Worm (Caenorhabditis elegans) whole organism, L2 larva: ENCODE data around the gene uev-2.

Experiments
- C34F6.9 ChIP-seq: fragments of 150-350 bp; optimal IDR thresholded peaks from 2 replicates; lab custom pipeline; 2014; ENCODE audit warnings: missing biosample characterization, missing genetic modification characterization
- F13H6.1 ChIP-seq: sonication (generic microtip); optimal IDR thresholded peaks from 2 replicates; lab custom pipeline; 2016; ENCODE audit warnings: missing genetic modification characterization, missing compliant biosample characterization
- Y55F3AM.14 ChIP-seq: fragments of 200-800 bp; sonication (Bioruptor generic); optimal IDR thresholded peaks from 2 replicates; lab custom pipeline; 2018; ENCODE audit warnings: mild to moderate bottlenecking, missing genetic modification characterization, missing compliant biosample characterization
- ZK546.5 ChIP-seq: sonication (generic microtip); optimal IDR thresholded peaks from 2 replicates; lab custom pipeline; 2017; ENCODE audit warnings: missing biosample characterization, missing genetic modification characterization
- blmp-1 ChIP-seq: sonication (generic microtip); optimal IDR thresholded peaks from 2 replicates; lab custom pipeline; 2017; ENCODE audit warnings: missing genetic modification characterization, mild to moderate bottlenecking, missing compliant biosample characterization, antibody characterized with exemption, moderate library complexity; ENCODE audit not compliant: insufficient read depth
- ceh-16 ChIP-seq: fragments of 150-350 bp; optimal IDR thresholded peaks from 2 replicates; lab custom pipeline; 2014; ENCODE audit warnings: missing biosample characterization, missing genetic modification characterization
- egl-27 ChIP-seq: sonication (generic microtip); optimal IDR thresholded peaks from 3 replicates; lab custom pipeline; 2017; ENCODE audit warnings: missing biosample characterization, missing genetic modification reagents, missing genetic modification characterization
- elt-3 ChIP-seq: sonication (generic microtip); optimal IDR thresholded peaks from 2 replicates; lab custom pipeline; 2017; ENCODE audit warnings: missing biosample characterization, missing genetic modification characterization
- lin-11 ChIP-seq: fragments of 150-350 bp; sonication (generic microtip); optimal IDR thresholded peaks from 2 replicates; lab custom pipeline; 2014; ENCODE audit warnings: missing biosample characterization, missing genetic modification characterization, inconsistent platforms, mixed read lengths
- lin-13 ChIP-seq: fragments of 150-350 bp; optimal IDR thresholded peaks from 2 replicates; lab custom pipeline; 2014; ENCODE audit warnings: missing biosample characterization, missing genetic modification reagents, missing genetic modification characterization
- lsy-2 ChIP-seq, 2 experiments: fragments of 150-350 bp in 1 of 2; sonication (generic microtip) in 1 of 2; optimal IDR thresholded peaks; 2 replicates each; lab custom pipeline; 2014 to 2017; ENCODE audit warnings: missing biosample characterization in 2 of 2, missing genetic modification characterization in 2 of 2
- mab-5 ChIP-seq: fragments of 150-350 bp; optimal IDR thresholded peaks from 2 replicates; lab custom pipeline; 2014; ENCODE audit warnings: missing biosample characterization, missing genetic modification characterization
- mbf-1 ChIP-seq: sonication (generic microtip); optimal IDR thresholded peaks from 2 replicates; lab custom pipeline; 2017; ENCODE audit warnings: missing biosample characterization, missing genetic modification characterization
- mdl-1 ChIP-seq, 2 experiments: fragments of 150-350 bp in 1 of 2; sonication (generic microtip) in 1 of 2; optimal IDR thresholded peaks; 2 replicates each; lab custom pipeline; 2017; ENCODE audit warnings: missing biosample characterization in 2 of 2, missing genetic modification characterization in 2 of 2
- nhr-11 ChIP-seq: fragments of 150-350 bp; optimal IDR thresholded peaks from 2 replicates; lab custom pipeline; 2014; ENCODE audit warnings: missing biosample characterization, missing genetic modification characterization
- nhr-12 ChIP-seq: fragments of 150-350 bp; optimal IDR thresholded peaks from 2 replicates; lab custom pipeline; 2014; ENCODE audit warnings: missing biosample characterization, missing genetic modification characterization
- nhr-129 ChIP-seq: fragments of 150-350 bp; optimal IDR thresholded peaks from 2 replicates; lab custom pipeline; 2014; ENCODE audit warnings: missing biosample characterization, missing genetic modification characterization
- nhr-21 ChIP-seq: fragments of 150-350 bp; optimal IDR thresholded peaks from 2 replicates; lab custom pipeline; 2014; ENCODE audit warnings: missing biosample characterization, missing genetic modification characterization
- nhr-77 ChIP-seq: fragments of 150-350 bp; optimal IDR thresholded peaks from 2 replicates; lab custom pipeline; 2014; ENCODE audit warnings: missing biosample characterization, missing genetic modification characterization
- skn-1 ChIP-seq: sonication (generic microtip); optimal IDR thresholded peaks from 2 replicates; lab custom pipeline; 2017; ENCODE audit warnings: missing biosample characterization, missing genetic modification characterization
- sma-9 ChIP-seq, 2 experiments: fragments of 150-350 bp in 1 of 2; sonication (generic microtip) in 1 of 2; optimal IDR thresholded peaks; 2 replicates each; lab custom pipeline; 2014 to 2016; ENCODE audit warnings: missing genetic modification characterization in 2 of 2, mild to moderate bottlenecking in 1 of 2, missing biosample characterization in 1 of 2, missing compliant biosample characterization in 1 of 2, missing genetic modification reagents in 1 of 2, moderate library complexity in 1 of 2
- snpc-4 ChIP-seq: fragments of 150-350 bp; optimal IDR thresholded peaks from 2 replicates; lab custom pipeline; 2014; ENCODE audit warnings: missing biosample characterization, missing genetic modification characterization
- unc-39 ChIP-seq: fragments of 150-350 bp; optimal IDR thresholded peaks from 2 replicates; lab custom pipeline; 2014; ENCODE audit warnings: missing biosample characterization, missing genetic modification characterization
- unc-55 ChIP-seq: fragments of 150-350 bp; sonication (generic microtip); optimal IDR thresholded peaks from 3 replicates; lab custom pipeline; 2014; ENCODE audit warnings: missing biosample characterization, missing genetic modification reagents, missing genetic modification characterization
- zag-1 ChIP-seq: fragments of 150-350 bp; optimal IDR thresholded peaks from 2 replicates; lab custom pipeline; 2014; ENCODE audit warnings: missing biosample characterization, missing genetic modification characterization
- ztf-1 ChIP-seq: fragments of 200-800 bp; sonication (Bioruptor generic); conservative IDR thresholded peaks from 2 replicates; pipeline ENCODE4 v1.3.6; 2022; ENCODE audit warnings: missing genetic modification characterization, missing compliant biosample characterization
- ztf-11 ChIP-seq: sonication (generic microtip); optimal IDR thresholded peaks from 2 replicates; lab custom pipeline; 2017; ENCODE audit warnings: missing biosample characterization, missing genetic modification characterization
- ztf-4 ChIP-seq: fragments of 150-350 bp; optimal IDR thresholded peaks from 2 replicates; lab custom pipeline; 2014; ENCODE audit warnings: missing biosample characterization, missing genetic modification characterization

The uev-2 gene

DNA sequence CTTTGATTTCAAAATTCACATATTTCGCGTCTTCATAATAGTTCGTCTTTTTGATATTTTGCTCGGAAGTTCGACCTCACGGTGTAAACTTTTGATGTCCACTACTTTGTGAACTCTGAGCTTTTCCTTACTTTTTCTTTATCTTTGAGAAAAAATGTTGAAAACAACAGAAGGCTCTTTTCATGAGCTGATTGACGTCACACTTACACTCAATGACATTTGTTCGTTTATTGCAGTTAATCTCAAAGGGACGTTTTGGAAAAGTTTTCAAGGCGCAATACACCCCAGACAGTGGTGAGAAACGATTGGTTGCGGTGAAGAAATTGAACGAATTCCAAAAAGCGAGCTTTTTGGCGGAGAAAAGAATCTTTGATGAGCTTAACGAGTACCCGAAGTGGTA lies 46.3 kb downstream of the uev-2 start:
- no peak for TF ChIP-seq snpc-4 (tag; lab: Kevin White, UChicago)
- peak; percentile 12 for TF ChIP-seq nhr-129
- no peak for TF ChIP-seq egl-27 (tag; lab: Kevin White, UChicago)
- TF ChIP-seq sma-9 (GFP tag; optimal IDR thresholded peaks at IDR 0.05; lab: Kevin White, UChicago): peak; percentile 54
- no peak for TF ChIP-seq sma-9 (tag; optimal IDR thresholded peaks at IDR 0.05; lab: Kevin White, UChicago)
- no peak for TF ChIP-seq unc-39 (tag; lab: Kevin White, UChicago)
- TF ChIP-seq F13H6.1 (tag; lab: Kevin White, UChicago): peak; percentile 38
- TF ChIP-seq ztf-1: no peak
- TF ChIP-seq nhr-77 (tag; lab: Kevin White, UChicago): no peak

- TF ChIP-seq nhr-21: no peak
- TF ChIP-seq nhr-129: peak; percentile 33
- TF ChIP-seq, all 48 proteins: peak for 1
These were observed 47.4 kb downstream of the uev-2 start for ce11 chrIII:5630350-5630749.

ce11 chrIII:5632426-5632976 lies 49.6 kb downstream of the uev-2 start:
- no peak for TF ChIP-seq ZK546.5
- no peak for TF ChIP-seq blmp-1 (tag; lab: Kevin White, UChicago)
- peak in 1 of 2 experiments; percentile 10 for TF ChIP-seq lsy-2 (tag; optimal IDR thresholded peaks at IDR 0.05; lab: Kevin White, UChicago)
- peak; percentile 1 for TF ChIP-seq nhr-129
- peak; percentile 57 for TF ChIP-seq sma-9 (GFP tag; optimal IDR thresholded peaks at IDR 0.05; lab: Kevin White, UChicago)
- no peak for TF ChIP-seq sma-9 (tag; optimal IDR thresholded peaks at IDR 0.05; lab: Kevin White, UChicago)
- TF ChIP-seq ztf-11: no peak
- no peak for TF ChIP-seq nhr-11 (tag; lab: Kevin White, UChicago)
- peak; percentile 54 for TF ChIP-seq unc-55 (GFP tag; lab: Kevin White, UChicago)
- peak; percentile 91 for TF ChIP-seq snpc-4 (tag; lab: Kevin White, UChicago)
- TF ChIP-seq lin-11 (tag; lab: Kevin White, UChicago): no peak
- peak; percentile 23 for TF ChIP-seq zag-1 (tag; lab: Kevin White, UChicago)
- no peak for TF ChIP-seq mab-5 (tag; lab: Kevin White, UChicago)
- TF ChIP-seq nhr-12 (tag; lab: Kevin White, UChicago): no peak
- TF ChIP-seq C34F6.9 (tag; lab: Kevin White, UChicago): peak; percentile 47
- peak; percentile 38 for TF ChIP-seq lin-13 (GFP tag; lab: Kevin White, UChicago)
- no peak for TF ChIP-seq Y55F3AM.14
- TF ChIP-seq elt-3 (tag; lab: Kevin White, UChicago): no peak
- TF ChIP-seq mdl-1 (tag; optimal IDR thresholded peaks at IDR 0.05; lab: Kevin White, UChicago): peak in 1 of 2 experiments; percentile 12
- peak; percentile 2 for TF ChIP-seq ztf-4 (tag; lab: Kevin White, UChicago)
- TF ChIP-seq mbf-1 (tag; lab: Kevin White, UChicago): no peak
- no peak for TF ChIP-seq ceh-16 (tag; lab: Kevin White, UChicago)
- TF ChIP-seq skn-1: no peak
